Worm (Caenorhabditis elegans) whole organism, L1 larva: Measurements from ENCODE around the gene F33C8.4.

ENCODE experiments used
- ceh-8 ChIP-seq: fragments of 200-800 bp; sonication (Bioruptor generic); optimal IDR thresholded peaks from 2 replicates; lab custom pipeline; 2018; ENCODE audit warnings: mild to moderate bottlenecking, missing genetic modification characterization, moderate library complexity, missing compliant biosample characterization
- efl-1 ChIP-seq, 4 experiments: fragments of 150-350 bp; optimal IDR thresholded peaks in 3 of 4; peaks in 1 of 4; 1 replicate in 1 of 4; 2 replicates in 3 of 4; lab custom pipeline; 2014; ENCODE audit warnings: missing biosample characterization in 2 of 4, missing genetic modification characterization in 2 of 4, missing genetic modification reagents in 2 of 4
- elt-2 ChIP-seq: sonication (generic microtip); optimal IDR thresholded peaks from 2 replicates; lab custom pipeline; 2016; ENCODE audit warnings: missing genetic modification characterization, mild to moderate bottlenecking, inconsistent platforms, missing compliant biosample characterization, missing genetic modification reagents
- lir-3 ChIP-seq: sonication (generic microtip); optimal IDR thresholded peaks from 2 replicates; lab custom pipeline; 2016; ENCODE audit warnings: mild to moderate bottlenecking, missing genetic modification characterization, moderate library complexity, missing compliant biosample characterization; ENCODE audit not compliant: poor library complexity
- nhr-28 ChIP-seq: fragments of 150-350 bp; optimal IDR thresholded peaks from 2 replicates; lab custom pipeline; 2014; ENCODE audit warnings: missing biosample characterization, missing genetic modification characterization
- nhr-76 ChIP-seq: sonication (generic microtip); optimal IDR thresholded peaks from 2 replicates; lab custom pipeline; 2017; ENCODE audit warnings: missing biosample characterization, missing genetic modification characterization
- ztf-11 ChIP-seq, 2 experiments: sonication (generic microtip); optimal IDR thresholded peaks; 2 replicates each; lab custom pipeline; 2016 to 2017; ENCODE audit warnings: missing genetic modification characterization in 2 of 2, missing biosample characterization in 1 of 2, missing compliant biosample characterization in 1 of 2

ce11 chrX:14743210-14743609 is 11.1 kb downstream of the F33C8.4 start:
- no peak for TF ChIP-seq efl-1 (optimal IDR thresholded peaks at IDR 0.05; lab: Kevin White, UChicago)
- TF ChIP-seq efl-1 (GFP tag; optimal IDR thresholded peaks at IDR 0.05 in 1 of 2; lab: Kevin White, UChicago) = no peak
- TF ChIP-seq lir-3 (tag; lab: Kevin White, UChicago) = no peak
- TF ChIP-seq nhr-76 (tag; lab: Kevin White, UChicago) = no peak
- TF ChIP-seq nhr-28 (tag; lab: Kevin White, UChicago) = no peak
- no peak for TF ChIP-seq ceh-8 (GFP tag; lab: Kevin White, UChicago)
- TF ChIP-seq elt-2 = no peak
- no peak for TF ChIP-seq ztf-11 (tag; optimal IDR thresholded peaks at IDR 0.05; lab: Kevin White, UChicago)
